Worm (Caenorhabditis elegans) whole organism, L3 larva: ENCODE data around the gene F33C8.2.

Experiments
- jun-1 ChIP-seq: fragments of 150-350 bp; optimal IDR thresholded peaks from 2 replicates; lab custom pipeline; 2014; ENCODE audit warnings: missing biosample characterization, missing genetic modification reagents, missing genetic modification characterization
- lin-15B ChIP-seq: fragments of 150-350 bp; optimal IDR thresholded peaks from 2 replicates; lab custom pipeline; 2014; ENCODE audit warnings: missing biosample characterization, missing genetic modification characterization
- nfya-1 ChIP-seq: sonication (generic microtip); optimal IDR thresholded peaks from 2 replicates; lab custom pipeline; 2017; ENCODE audit warnings: missing genetic modification characterization, mild to moderate bottlenecking, missing compliant biosample characterization, antibody characterized with exemption, moderate library complexity; ENCODE audit not compliant: insufficient read depth
- nhr-25 ChIP-seq: sonication (generic microtip); optimal IDR thresholded peaks from 2 replicates; lab custom pipeline; 2017; ENCODE audit warnings: missing biosample characterization, missing genetic modification characterization
- nhr-28 ChIP-seq: fragments of 150-350 bp; optimal IDR thresholded peaks from 2 replicates; lab custom pipeline; 2014; ENCODE audit warnings: missing biosample characterization, missing genetic modification characterization
- nhr-67 ChIP-seq: fragments of 150-350 bp; optimal IDR thresholded peaks from 2 replicates; lab custom pipeline; 2014; ENCODE audit warnings: missing biosample characterization, missing genetic modification characterization
- pha-4 ChIP-seq: fragments of 150-350 bp; optimal IDR thresholded peaks from 2 replicates; lab custom pipeline; 2014; ENCODE audit warnings: missing biosample characterization, missing genetic modification reagents, missing genetic modification characterization
- skn-1 ChIP-seq: fragments of 150-350 bp; optimal IDR thresholded peaks from 2 replicates; lab custom pipeline; 2014; ENCODE audit warnings: missing biosample characterization, missing genetic modification characterization
- ztf-11 ChIP-seq: fragments of 150-350 bp; optimal IDR thresholded peaks from 2 replicates; lab custom pipeline; 2014; ENCODE audit warnings: missing biosample characterization, missing genetic modification characterization

DNA sequence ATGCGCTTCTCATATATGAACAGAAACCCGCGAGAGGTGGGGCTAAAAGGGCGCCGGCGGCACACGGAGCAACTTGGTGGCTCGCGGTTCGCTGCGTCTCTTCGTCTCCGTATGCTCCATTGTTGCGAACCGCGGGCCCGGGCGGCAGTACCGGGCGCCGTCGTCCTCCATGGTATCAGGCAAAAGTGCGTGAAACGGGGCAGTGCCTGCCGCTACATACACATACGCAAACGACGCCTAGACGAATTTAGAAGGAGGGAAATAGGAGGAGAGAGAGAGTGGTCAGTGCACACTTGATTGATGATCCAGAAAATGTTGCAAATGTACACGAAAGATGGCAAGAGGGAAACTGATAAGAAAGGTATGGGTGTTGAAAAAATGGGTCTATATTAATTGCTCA is 23.3 kb downstream of the F33C8.2 start:
- TF ChIP-seq nhr-67 (no peak), pha-4 (peak; percentile 5), nfya-1 (tag; lab: Kevin White, UChicago) (peak; percentile 62), jun-1 (tag; lab: Kevin White, UChicago) (no peak), ztf-11 (tag; lab: Kevin White, UChicago) (no peak), lin-15B (tag; lab: Kevin White, UChicago) (peak; percentile 42), nhr-28 (tag; lab: Kevin White, UChicago) (no peak), nhr-25 (tag; lab: Kevin White, UChicago) (no peak), skn-1 (tag; lab: Kevin White, UChicago) (no peak)
